Worm (Caenorhabditis elegans) whole organism, young adult: Measurements from ENCODE around the gene ZK287.1.

ENCODE experiments used
- D2030.7 ChIP-seq: fragments of 200-800 bp; sonication (Bioruptor generic); IDR thresholded peaks from 2 replicates; pipeline ENCODE4 v1.3.6; 2022; ENCODE audit warnings: missing genetic modification reagents, missing genetic modification characterization, missing compliant biosample characterization
- F22D6.2 ChIP-seq: sonication (generic microtip); optimal IDR thresholded peaks from 2 replicates; lab custom pipeline; 2016; ENCODE audit warnings: mild to moderate bottlenecking, missing genetic modification characterization, missing compliant biosample characterization
- F23B12.7 ChIP-seq: sonication (generic microtip); optimal IDR thresholded peaks from 2 replicates; lab custom pipeline; 2017; ENCODE audit warnings: missing genetic modification characterization, mild to moderate bottlenecking, missing compliant biosample characterization, antibody characterized with exemption, moderate library complexity; ENCODE audit not compliant: insufficient read depth
- F37B4.10 ChIP-seq: fragments of 200-800 bp; sonication (Bioruptor generic); IDR thresholded peaks from 2 replicates; pipeline ENCODE4 v1.3.6; 2022; ENCODE audit warnings: missing genetic modification characterization, missing compliant biosample characterization
- F39B2.1 ChIP-seq: fragments of 200-800 bp; sonication (Bioruptor generic); IDR thresholded peaks from 2 replicates; pipeline ENCODE4 v1.3.6; 2022; ENCODE audit warnings: missing genetic modification reagents, missing genetic modification characterization, missing compliant biosample characterization
- F55B11.4 ChIP-seq: sonication (generic microtip); optimal IDR thresholded peaks from 2 replicates; lab custom pipeline; 2016; ENCODE audit warnings: missing compliant biosample characterization, missing genetic modification characterization, borderline replicate concordance; ENCODE audit not compliant: insufficient read depth
- K12H6.12 ChIP-seq: fragments of 200-800 bp; sonication (Bioruptor generic); optimal IDR thresholded peaks from 2 replicates; lab custom pipeline; 2018; ENCODE audit warnings: mild to moderate bottlenecking, missing genetic modification characterization, missing compliant biosample characterization
- Y53G8AR.9 ChIP-seq: fragments of 200-800 bp; sonication (Bioruptor generic); conservative IDR thresholded peaks from 2 replicates; pipeline ENCODE4 v1.3.6; 2022; ENCODE audit warnings: missing genetic modification reagents, missing genetic modification characterization, missing compliant biosample characterization
- Y56A3A.18 ChIP-seq: fragments of 200-800 bp; sonication (Bioruptor generic); IDR thresholded peaks from 2 replicates; pipeline ENCODE4 v1.3.6; 2022; ENCODE audit warnings: missing genetic modification reagents, missing genetic modification characterization, missing compliant biosample characterization
- Y79H2A.3 ChIP-seq: fragments of 200-800 bp; sonication (Bioruptor generic); conservative IDR thresholded peaks from 2 replicates; pipeline ENCODE4 v1.3.6; 2022; ENCODE audit warnings: missing genetic modification reagents, missing genetic modification characterization, missing compliant biosample characterization
- attf-3 ChIP-seq: fragments of 200-800 bp; sonication (Bioruptor generic); conservative IDR thresholded peaks from 2 replicates; pipeline ENCODE4 v1.3.6; 2022; ENCODE audit warnings: missing genetic modification reagents, missing genetic modification characterization, missing compliant biosample characterization
- attf-5 ChIP-seq: fragments of 200-800 bp; sonication (Bioruptor generic); optimal IDR thresholded peaks from 2 replicates; lab custom pipeline; 2018; ENCODE audit warnings: mild to moderate bottlenecking, missing genetic modification characterization, missing compliant biosample characterization
- attf-6 ChIP-seq: fragments of 200-800 bp; sonication (Bioruptor generic); IDR thresholded peaks from 2 replicates; pipeline ENCODE4 v1.3.6; 2022; ENCODE audit warnings: missing genetic modification reagents, missing genetic modification characterization, missing compliant biosample characterization
- bed-2 ChIP-seq: fragments of 200-800 bp; sonication (Bioruptor generic); IDR thresholded peaks from 2 replicates; pipeline ENCODE4 v1.3.6; 2022; ENCODE audit warnings: missing genetic modification reagents, missing genetic modification characterization, missing compliant biosample characterization
- ceh-79 ChIP-seq: sonication (generic microtip); optimal IDR thresholded peaks from 2 replicates; lab custom pipeline; 2017; ENCODE audit warnings: mild to moderate bottlenecking, missing genetic modification characterization, missing compliant biosample characterization
- chd-7 ChIP-seq: sonication (generic microtip); optimal IDR thresholded peaks from 2 replicates; lab custom pipeline; 2016; ENCODE audit warnings: mild to moderate bottlenecking, missing genetic modification characterization, moderate library complexity, missing compliant biosample characterization
- dox-1 ChIP-seq: fragments of 200-800 bp; sonication (Bioruptor generic); IDR thresholded peaks from 2 replicates; pipeline ENCODE4 v1.3.6; 2022; ENCODE audit warnings: missing genetic modification reagents, missing genetic modification characterization, missing compliant biosample characterization
- dpff-1 ChIP-seq: sonication (generic microtip); optimal IDR thresholded peaks from 2 replicates; lab custom pipeline; 2017; ENCODE audit warnings: mild to moderate bottlenecking, missing genetic modification characterization, missing compliant biosample characterization
- egl-18 ChIP-seq: fragments of 200-800 bp; sonication (Bioruptor generic); IDR thresholded peaks from 2 replicates; pipeline ENCODE4 v1.3.6; 2022; ENCODE audit warnings: missing genetic modification reagents, missing genetic modification characterization, missing compliant biosample characterization
- egrh-3 ChIP-seq: fragments of 200-800 bp; sonication (Bioruptor generic); IDR thresholded peaks from 2 replicates; pipeline ENCODE4 v1.3.6; 2022; ENCODE audit warnings: missing genetic modification reagents, missing genetic modification characterization, missing compliant biosample characterization
- him-1 ChIP-seq: sonication (generic microtip); optimal IDR thresholded peaks from 2 replicates; lab custom pipeline; 2016; ENCODE audit warnings: missing genotype, missing genetic modification reagents, missing genetic modification characterization, missing compliant biosample characterization
- hlh-12 ChIP-seq: sonication (generic microtip); optimal IDR thresholded peaks from 2 replicates; lab custom pipeline; 2016; ENCODE audit warnings: missing genetic modification characterization, missing compliant biosample characterization
- hmg-20 ChIP-seq: fragments of 200-800 bp; sonication (Bioruptor generic); IDR thresholded peaks from 2 replicates; pipeline ENCODE4 v1.3.6; 2022; ENCODE audit warnings: missing genetic modification reagents, missing genetic modification characterization, missing compliant biosample characterization
- lin-35 ChIP-seq, 3 experiments: fragments of 150-350 bp in 2 of 3; sonication (generic microtip) in 1 of 3; optimal IDR thresholded peaks; 2 replicates each; lab custom pipeline; 2014 to 2018; ENCODE audit warnings: missing biosample characterization in 3 of 3, missing genetic modification characterization in 3 of 3, missing genetic modification reagents in 3 of 3
- lir-1 ChIP-seq: fragments of 200-800 bp; sonication (Bioruptor generic); conservative IDR thresholded peaks from 2 replicates; pipeline ENCODE4 v1.3.6; 2022; ENCODE audit warnings: missing genetic modification reagents, missing genetic modification characterization, missing compliant biosample characterization
- madf-10 ChIP-seq: sonication (generic microtip); optimal IDR thresholded peaks from 2 replicates; lab custom pipeline; 2016; ENCODE audit warnings: mild to moderate bottlenecking, missing genetic modification characterization, missing compliant biosample characterization
- mes-4 ChIP-seq: sonication (generic microtip); optimal IDR thresholded peaks from 2 replicates; lab custom pipeline; 2016; ENCODE audit warnings: missing genotype, missing genetic modification characterization, missing compliant biosample characterization
- nfyb-1 ChIP-seq: fragments of 200-800 bp; sonication (Bioruptor generic); IDR thresholded peaks from 2 replicates; pipeline ENCODE4 v1.3.6; 2022; ENCODE audit warnings: missing genetic modification reagents, missing genetic modification characterization, missing compliant biosample characterization
- pbrm-1 ChIP-seq: fragments of 200-800 bp; sonication (Bioruptor generic); IDR thresholded peaks from 2 replicates; pipeline ENCODE4 v1.3.6; 2022; ENCODE audit warnings: missing genetic modification reagents, missing genetic modification characterization, missing compliant biosample characterization
- rcor-1 ChIP-seq: fragments of 200-800 bp; sonication (Bioruptor generic); IDR thresholded peaks from 2 replicates; pipeline ENCODE4 v1.3.6; 2022; ENCODE audit warnings: missing genetic modification reagents, missing genetic modification characterization, missing compliant biosample characterization
- rec-8 ChIP-seq, 2 experiments: sonication (generic microtip); optimal IDR thresholded peaks; 2 replicates each; lab custom pipeline; 2016; ENCODE audit warnings: mild to moderate bottlenecking in 2 of 2, missing genetic modification characterization in 2 of 2, missing genetic modification reagents in 2 of 2, missing genotype in 2 of 2, missing biosample characterization in 1 of 2, missing compliant biosample characterization in 1 of 2, moderate library complexity in 1 of 2
- snpc-1.1 ChIP-seq: sonication (generic microtip); optimal IDR thresholded peaks from 2 replicates; lab custom pipeline; 2017; ENCODE audit warnings: missing genetic modification characterization, mild to moderate bottlenecking, missing compliant biosample characterization, antibody characterized with exemption, moderate library complexity, missing genotype, missing genetic modification reagents; ENCODE audit not compliant: insufficient read depth
- snpc-3.4 ChIP-seq: sonication (generic microtip); optimal IDR thresholded peaks from 2 replicates; lab custom pipeline; 2017; ENCODE audit warnings: missing genetic modification characterization, mild to moderate bottlenecking, missing compliant biosample characterization, antibody characterized with exemption, moderate library complexity, missing genotype, missing genetic modification reagents
- sptf-2 ChIP-seq: fragments of 200-800 bp; sonication (Bioruptor generic); optimal IDR thresholded peaks from 2 replicates; lab custom pipeline; 2018; ENCODE audit warnings: mild to moderate bottlenecking, missing genetic modification characterization, missing compliant biosample characterization
- tlf-1 ChIP-seq: fragments of 200-800 bp; sonication (Bioruptor generic); optimal IDR thresholded peaks from 2 replicates; lab custom pipeline; 2018; ENCODE audit warnings: mild to moderate bottlenecking, missing genetic modification characterization, missing compliant biosample characterization
- unc-62 ChIP-seq: fragments of 150-350 bp; optimal IDR thresholded peaks from 2 replicates; lab custom pipeline; 2014; ENCODE audit warnings: missing biosample characterization, missing genetic modification reagents, missing genetic modification characterization
- xnd-1 ChIP-seq: sonication (generic microtip); optimal IDR thresholded peaks from 2 replicates; lab custom pipeline; 2016; ENCODE audit warnings: missing genotype, missing genetic modification reagents, missing genetic modification characterization, missing compliant biosample characterization
- zfh-2 ChIP-seq: fragments of 200-800 bp; sonication (Bioruptor generic); conservative IDR thresholded peaks from 2 replicates; pipeline ENCODE4 v1.3.6; 2022; ENCODE audit warnings: missing genetic modification reagents, missing genetic modification characterization, missing compliant biosample characterization
- zim-3 ChIP-seq: sonication (generic microtip); optimal IDR thresholded peaks from 2 replicates; lab custom pipeline; 2017; ENCODE audit warnings: mild to moderate bottlenecking, missing genetic modification characterization, moderate library complexity, missing compliant biosample characterization
- ztf-25 ChIP-seq: fragments of 200-800 bp; sonication (Bioruptor generic); IDR thresholded peaks from 2 replicates; pipeline ENCODE4 v1.3.6; 2022; ENCODE audit warnings: missing genetic modification reagents, missing genetic modification characterization, missing compliant biosample characterization
- ztf-26 ChIP-seq: sonication (generic microtip); optimal IDR thresholded peaks from 2 replicates; lab custom pipeline; 2017; ENCODE audit warnings: missing genetic modification characterization, missing compliant biosample characterization
- ztf-6 ChIP-seq: fragments of 200-800 bp; sonication (Bioruptor generic); IDR thresholded peaks from 2 replicates; pipeline ENCODE4 v1.3.6; 2022; ENCODE audit warnings: missing genetic modification reagents, missing genetic modification characterization, missing compliant biosample characterization

ZK287.1 gene

DNA sequence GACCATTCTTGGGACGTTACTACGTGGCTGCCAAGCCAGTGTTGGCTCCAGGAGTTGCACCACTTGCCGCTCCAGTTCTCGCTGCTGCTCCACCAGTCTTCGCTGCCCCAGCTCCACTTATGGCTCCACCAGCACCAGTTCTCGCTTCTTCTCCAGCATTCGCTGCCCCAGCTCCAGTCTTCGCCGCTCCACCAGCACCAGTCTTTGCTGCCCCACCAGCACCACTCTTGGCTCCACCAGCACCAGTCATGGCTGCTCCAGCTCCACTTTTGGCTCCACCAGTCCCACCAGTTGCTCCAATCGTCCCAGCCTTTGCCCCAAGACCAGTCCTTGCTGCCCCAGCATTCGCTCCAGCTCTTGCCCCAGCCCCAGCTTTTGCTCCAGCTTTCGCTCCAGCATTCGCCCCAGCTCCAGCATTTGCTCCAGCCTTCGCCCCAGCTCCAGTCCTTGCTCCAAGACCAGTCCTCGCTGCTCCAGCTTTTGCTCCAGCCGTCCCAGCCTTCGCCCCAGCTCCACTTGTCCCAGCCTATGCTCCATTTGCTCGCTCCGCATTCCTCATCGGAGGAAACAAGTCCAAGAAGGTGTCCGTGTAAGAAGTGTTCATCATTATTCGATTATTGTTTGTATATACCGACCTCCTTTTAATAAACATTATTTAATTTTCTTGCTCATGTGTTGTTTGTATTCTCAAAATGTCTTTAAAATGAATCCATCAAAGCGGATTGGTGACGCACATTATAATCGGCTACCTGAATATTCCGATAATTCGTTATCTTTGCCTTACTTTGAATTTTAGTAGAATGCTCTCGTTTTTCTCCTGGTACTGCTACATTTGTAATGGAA, 40.7 kb upstream of the ZK287.1 start, which contains the start of gene T06E4.7 (continued):
- TF ChIP-seq bed-2 (GFP tag; lab: Robert Waterston, UW) (no peak), snpc-3.4 (tag; lab: Kevin White, UChicago) (no peak), D2030.7 (GFP tag; lab: Robert Waterston, UW) (0 out of 2 replicates have a peak, but pooled peaks have one; percentile 10), sptf-2 (no peak), F22D6.2 (tag; lab: Kevin White, UChicago) (no peak), rec-8 (tag; optimal IDR thresholded peaks at IDR 0.05; lab: Kevin White, UChicago) (no peak), F37B4.10 (0 out of 2 replicates have a peak, but pooled peaks have one; percentile 4), egrh-3 (peak; percentile 92), F23B12.7 (tag; lab: Kevin White, UChicago) (no peak), F39B2.1 (no peak), attf-5 (no peak), Y53G8AR.9 (GFP tag; lab: Robert Waterston, UW) (no peak), ztf-6 (GFP tag; lab: Robert Waterston, UW) (no peak), attf-6 (GFP tag; lab: Robert Waterston, UW) (no peak), mes-4 (no peak), ztf-26 (tag; lab: Kevin White, UChicago) (no peak), F55B11.4 (tag; lab: Kevin White, UChicago) (no peak), nfyb-1 (GFP tag; lab: Robert Waterston, UW) (no peak), dox-1 (GFP tag; lab: Robert Waterston, UW) (0 out of 2 replicates have a peak, but pooled peaks have one; percentile 34), K12H6.12 (no peak), attf-3 (GFP tag; lab: Robert Waterston, UW) (no peak), madf-10 (tag; lab: Kevin White, UChicago) (no peak), tlf-1 (no peak), hmg-20 (no peak), snpc-1.1 (no peak), Y56A3A.18 (GFP tag; lab: Robert Waterston, UW) (no peak), hlh-12 (tag; lab: Kevin White, UChicago) (no peak), ztf-25 (GFP tag; lab: Robert Waterston, UW) (0 out of 2 replicates have a peak, but pooled peaks have one; percentile 41), rcor-1 (no peak), ceh-79 (tag; lab: Kevin White, UChicago) (no peak), zfh-2 (GFP tag; lab: Robert Waterston, UW) (peak; percentile 93), zim-3 (tag; lab: Kevin White, UChicago) (no peak), him-1 (tag; lab: Kevin White, UChicago) (no peak)

DNA sequence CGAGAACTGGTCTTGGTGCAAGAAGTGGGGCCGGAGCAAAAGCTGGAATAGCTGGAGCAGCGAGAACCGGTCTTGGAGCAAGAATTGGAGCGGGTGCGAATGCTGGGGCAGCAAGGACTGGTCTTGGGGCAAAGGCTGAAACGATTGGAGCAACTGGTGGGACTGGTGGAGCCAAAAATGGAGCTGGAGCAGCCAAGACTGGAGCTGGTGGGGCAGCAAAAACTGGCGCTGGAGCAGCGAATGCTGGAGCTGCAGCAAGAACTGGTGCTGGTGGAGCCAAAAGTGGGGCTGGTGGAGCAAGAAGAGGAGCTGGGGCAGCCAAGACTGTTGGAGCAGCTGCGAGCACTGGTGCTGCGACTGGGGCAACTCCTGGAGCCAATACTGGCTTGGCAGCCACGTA, 37.9 kb upstream of the ZK287.1 start:
- TF ChIP-seq lin-35 (GFP tag; optimal IDR thresholded peaks at IDR 0.05; lab: Kevin White, UChicago) (no peak), pbrm-1 (GFP tag; lab: Robert Waterston, UW) (no peak), Y79H2A.3 (GFP tag; lab: Robert Waterston, UW) (no peak), egrh-3 (peak; percentile 83), dox-1 (GFP tag; lab: Robert Waterston, UW) (peak; percentile 42; the same call in 1 of the 2 replicates), egl-18 (no peak), zfh-2 (GFP tag; lab: Robert Waterston, UW) (peak; percentile 90), sptf-2 (no peak), dpff-1 (tag; lab: Kevin White, UChicago) (no peak), lir-1 (no peak), xnd-1 (no peak), unc-62 (GFP tag; lab: Kevin White, UChicago) (no peak), F23B12.7 (tag; lab: Kevin White, UChicago) (no peak), chd-7 (tag; lab: Kevin White, UChicago) (peak; percentile 52)
- TF ChIP-seq, all 124 proteins: peak for 4
